Fruit fly (Drosophila melanogaster) whole organism, wandering third instar larva: ENCODE measurements around the gene Cwc25.

Experiments
- Abd-B ChIP-seq: fragments of >200 bp; optimal IDR thresholded peaks from 2 replicates; lab custom pipeline; 2017; ENCODE audit warnings: missing biosample characterization, missing genetic modification characterization
- CG32264 ChIP-seq: fragments of 200-800 bp; sonication (Bioruptor generic); optimal IDR thresholded peaks from 2 replicates; lab custom pipeline; 2016; ENCODE audit warnings: missing biosample characterization, missing genetic modification characterization
- CG9705 ChIP-seq: fragments of 200-800 bp; sonication (Bioruptor generic); optimal IDR thresholded peaks from 2 replicates; lab custom pipeline; 2018; ENCODE audit warnings: missing biosample characterization, mild to moderate bottlenecking, missing genetic modification characterization
- CrebA ChIP-seq: fragments of 200-800 bp; sonication (Bioruptor generic); optimal IDR thresholded peaks from 2 replicates; lab custom pipeline; 2016; ENCODE audit warnings: missing biosample characterization, mild to moderate bottlenecking, missing genetic modification characterization, borderline replicate concordance
- Dfd ChIP-seq: fragments of >200 bp; optimal IDR thresholded peaks from 2 replicates; lab custom pipeline; 2017; ENCODE audit warnings: missing biosample characterization, missing genetic modification characterization
- Dif ChIP-seq: fragments of 200-275, 200-300 bp; sonication (Bioruptor generic); optimal IDR thresholded peaks from 2 replicates; lab custom pipeline; 2018; ENCODE audit warnings: missing biosample characterization, missing genetic modification characterization; ENCODE audit not compliant: partially characterized antibody
- GATAd ChIP-seq: sonication (Bioruptor generic); optimal IDR thresholded peaks from 2 replicates; lab custom pipeline; 2016; ENCODE audit warnings: missing biosample characterization, missing genetic modification characterization
- HLH106 ChIP-seq: fragments of 200-800 bp; optimal IDR thresholded peaks from 3 replicates; lab custom pipeline; 2019; ENCODE audit warnings: missing biosample characterization, mild to moderate bottlenecking, missing genetic modification characterization, moderate library complexity
- Hnf4 ChIP-seq: fragments of 200-800 bp; sonication (Bioruptor generic); optimal IDR thresholded peaks from 2 replicates; lab custom pipeline; 2016; ENCODE audit warnings: missing biosample characterization, mild to moderate bottlenecking, missing genetic modification characterization
- Hr78 ChIP-seq: fragments of >200 bp; optimal IDR thresholded peaks from 2 replicates; lab custom pipeline; 2017; ENCODE audit warnings: missing biosample characterization, missing genetic modification characterization
- Hr83 ChIP-seq: fragments of 200-300 bp; sonication (Bioruptor generic); optimal IDR thresholded peaks from 2 replicates; lab custom pipeline; 2016; ENCODE audit warnings: missing biosample characterization, mild to moderate bottlenecking, missing genetic modification characterization, moderate library complexity; ENCODE audit not compliant: poor library complexity, severe bottlenecking
- Jra ChIP-seq: sonication (Bioruptor generic); optimal IDR thresholded peaks from 2 replicates; lab custom pipeline; 2016; ENCODE audit warnings: missing biosample characterization, missing genetic modification characterization
- Mio ChIP-seq: sonication (Bioruptor generic); optimal IDR thresholded peaks from 2 replicates; lab custom pipeline; 2016; ENCODE audit warnings: missing biosample characterization, missing genetic modification characterization
- Myc ChIP-seq: fragments of >200 bp; optimal IDR thresholded peaks from 2 replicates; lab custom pipeline; 2017
- N ChIP-seq: fragments of >200 bp; optimal IDR thresholded peaks from 2 replicates; lab custom pipeline; 2018; ENCODE audit warnings: missing biosample characterization, missing external identifiers, missing genetic modification characterization
- OdsH ChIP-seq: fragments of 200-800 bp; sonication (Bioruptor generic); optimal IDR thresholded peaks from 2 replicates; lab custom pipeline; 2016; ENCODE audit warnings: missing biosample characterization, mild to moderate bottlenecking, missing genetic modification characterization
- Rel ChIP-seq, 2 experiments: fragments of 200-800 bp; sonication (Bioruptor generic) in 1 of 2; optimal IDR thresholded peaks; 2 replicates in 1 of 2; 3 replicates in 1 of 2; lab custom pipeline; 2016 to 2019; ENCODE audit warnings: mild to moderate bottlenecking in 2 of 2, missing biosample characterization in 2 of 2, missing genetic modification characterization in 2 of 2, moderate library complexity in 1 of 2
- Sp1 ChIP-seq: fragments of 200-800 bp; sonication (Bioruptor generic); optimal IDR thresholded peaks from 3 replicates; lab custom pipeline; 2019; ENCODE audit warnings: missing biosample characterization, mild to moderate bottlenecking, missing genetic modification characterization, moderate library complexity
- Vsx2 ChIP-seq: fragments of 200-300, 225-300 bp; sonication (Bioruptor generic); optimal IDR thresholded peaks from 2 replicates; lab custom pipeline; 2018; ENCODE audit warnings: missing biosample characterization, missing genetic modification characterization; ENCODE audit not compliant: partially characterized antibody
- br ChIP-seq: fragments of 200-800 bp; sonication (Bioruptor generic); optimal IDR thresholded peaks from 2 replicates; lab custom pipeline; 2016; ENCODE audit warnings: missing biosample characterization, missing genetic modification characterization
- brk ChIP-seq: fragments of 200-800 bp; sonication (Bioruptor generic); optimal IDR thresholded peaks from 2 replicates; lab custom pipeline; 2016; ENCODE audit warnings: missing biosample characterization, mild to moderate bottlenecking, missing genetic modification characterization
- dmrt93B ChIP-seq: fragments of 200-800 bp; sonication (Bioruptor generic); optimal IDR thresholded peaks from 2 replicates; lab custom pipeline; 2018; ENCODE audit warnings: missing biosample characterization, mild to moderate bottlenecking, missing genetic modification characterization
- dsf ChIP-seq: sonication (Bioruptor generic); optimal IDR thresholded peaks from 2 replicates; lab custom pipeline; 2016; ENCODE audit warnings: missing biosample characterization, missing genetic modification characterization, borderline replicate concordance
- ey ChIP-seq: fragments of 200-800 bp; sonication (Bioruptor generic); optimal IDR thresholded peaks from 2 replicates; lab custom pipeline; 2016; ENCODE audit warnings: missing biosample characterization, missing genetic modification characterization
- foxo ChIP-seq, 2 experiments: fragments of 200-800 bp; sonication (Bioruptor generic); optimal IDR thresholded peaks; 2 replicates in 1 of 2; 3 replicates in 1 of 2; lab custom pipeline; 2016 to 2017; ENCODE audit warnings: missing biosample characterization in 2 of 2, missing genetic modification characterization in 2 of 2
- fru ChIP-seq: fragments of 200-800 bp; sonication (Bioruptor generic); optimal IDR thresholded peaks from 3 replicates; lab custom pipeline; 2016; ENCODE audit warnings: missing biosample characterization, mild to moderate bottlenecking, missing genetic modification characterization
- h ChIP-seq: fragments of 200-800 bp; sonication (Bioruptor generic); optimal IDR thresholded peaks from 3 replicates; lab custom pipeline; 2016; ENCODE audit warnings: missing biosample characterization, mild to moderate bottlenecking, missing genetic modification characterization
- jim ChIP-seq: fragments of 175-275, 200-325 bp; sonication (Bioruptor generic); optimal IDR thresholded peaks from 2 replicates; lab custom pipeline; 2016; ENCODE audit warnings: missing biosample characterization, mild to moderate bottlenecking, missing genetic modification characterization
- pan ChIP-seq: fragments of >200 bp; optimal IDR thresholded peaks from 2 replicates; lab custom pipeline; 2017
- psq ChIP-seq: fragments of 200-800 bp; sonication (Bioruptor generic); optimal IDR thresholded peaks from 3 replicates; lab custom pipeline; 2017; ENCODE audit warnings: missing biosample characterization, mild to moderate bottlenecking, missing genetic modification characterization, moderate library complexity
- rgr ChIP-seq: fragments of 200-800 bp; sonication (Bioruptor generic); optimal IDR thresholded peaks from 3 replicates; lab custom pipeline; 2016; ENCODE audit warnings: missing biosample characterization, mild to moderate bottlenecking, missing genetic modification characterization
- sage ChIP-seq: fragments of 200-800 bp; sonication (Bioruptor generic); optimal IDR thresholded peaks from 2 replicates; lab custom pipeline; 2016; ENCODE audit warnings: missing biosample characterization, mild to moderate bottlenecking, missing genetic modification characterization
- sv ChIP-seq: fragments of 200-800 bp; sonication (Bioruptor generic); optimal IDR thresholded peaks from 3 replicates; lab custom pipeline; 2016; ENCODE audit warnings: missing biosample characterization, missing genetic modification characterization
- tai ChIP-seq: sonication (Bioruptor generic); optimal IDR thresholded peaks from 2 replicates; lab custom pipeline; 2016; ENCODE audit warnings: missing biosample characterization, missing genetic modification characterization
- usp ChIP-seq: fragments of >200 bp; optimal IDR thresholded peaks from 2 replicates; lab custom pipeline; 2017; ENCODE audit warnings: missing biosample characterization, missing genetic modification characterization
- woc ChIP-seq: sonication (Bioruptor generic); optimal IDR thresholded peaks from 2 replicates; lab custom pipeline; 2016; ENCODE audit warnings: missing biosample characterization, mild to moderate bottlenecking, missing genetic modification characterization

Cwc25 gene

dm6 chr2L:2730756-2731155 lies 14.1 kb upstream of the Cwc25 start:
- TF ChIP-seq h (GFP tag; lab: Kevin White, UChicago) = no peak
- no peak for TF ChIP-seq fru (GFP tag; lab: Kevin White, UChicago)
- TF ChIP-seq usp (GFP tag; lab: Kevin White, UChicago) = no peak
- TF ChIP-seq HLH106 (tag; lab: Kevin White, UChicago) = no peak
- no peak for TF ChIP-seq psq (GFP tag; lab: Kevin White, UChicago)
- TF ChIP-seq Myc (lab: Kevin White, UChicago) = no peak
- TF ChIP-seq OdsH (GFP tag; lab: Kevin White, UChicago) = no peak
- no peak for TF ChIP-seq Jra (GFP tag; lab: Kevin White, UChicago)
- TF ChIP-seq brk = no peak
- no peak for TF ChIP-seq Hr78 (GFP tag; lab: Kevin White, UChicago)
- no peak for TF ChIP-seq Rel (GFP tag; optimal IDR thresholded peaks at IDR 0.05; lab: Kevin White, UChicago)
- TF ChIP-seq Rel (tag; optimal IDR thresholded peaks at IDR 0.05; lab: Kevin White, UChicago) = no peak
- TF ChIP-seq br (GFP tag; lab: Kevin White, UChicago) = no peak
- TF ChIP-seq jim (GFP tag; lab: Kevin White, UChicago) = no peak
- TF ChIP-seq Sp1 (GFP tag; lab: Kevin White, UChicago) = no peak
- no peak for TF ChIP-seq Mio (GFP tag; lab: Kevin White, UChicago)
- TF ChIP-seq Abd-B (GFP tag; lab: Kevin White, UChicago) = no peak
- TF ChIP-seq dsf (GFP tag; lab: Kevin White, UChicago) = no peak
- TF ChIP-seq foxo (GFP tag; optimal IDR thresholded peaks at IDR 0.05; lab: Kevin White, UChicago) = no peak
- TF ChIP-seq sage (GFP tag; lab: Kevin White, UChicago) = no peak
- TF ChIP-seq tai = no peak

DNA sequence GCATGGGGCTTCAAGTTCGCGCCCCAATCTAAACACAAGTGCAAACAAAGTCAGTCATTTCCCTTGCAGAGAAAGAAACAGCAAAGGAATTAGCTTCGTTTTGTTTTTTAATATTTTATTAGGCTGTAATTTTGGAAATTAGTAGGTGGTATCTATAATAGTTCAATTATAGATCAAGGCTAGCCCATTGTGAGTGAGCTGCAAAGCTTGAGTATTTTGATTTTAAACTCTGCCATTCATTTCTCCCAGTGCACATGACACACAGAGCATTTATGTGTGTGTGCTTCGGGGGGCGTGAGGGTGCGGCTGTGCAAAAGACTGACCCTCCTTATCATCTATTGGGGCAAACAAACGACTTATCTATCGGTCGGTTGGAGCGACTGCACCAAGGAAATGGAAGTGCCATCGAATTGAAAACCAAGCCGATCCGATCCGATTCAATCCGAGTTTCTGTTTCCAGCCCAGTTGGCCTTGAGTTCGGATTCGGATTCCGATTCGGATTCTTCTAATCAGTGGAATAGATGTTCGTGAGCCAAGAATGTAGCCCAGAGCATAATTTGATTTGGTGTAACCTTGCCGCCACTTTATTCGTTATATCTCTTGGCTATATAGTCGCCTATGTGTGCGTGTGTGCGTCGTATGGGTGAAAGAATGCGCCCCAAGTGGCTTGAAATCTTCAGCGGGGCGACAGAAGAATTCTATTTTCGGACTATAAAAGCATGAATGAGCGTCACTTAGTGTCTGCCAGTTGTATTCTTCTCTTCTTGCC lies 13.3 kb upstream of the Cwc25 start:
- peak in 1 of 2 experiments; percentile 40 for TF ChIP-seq foxo (GFP tag; optimal IDR thresholded peaks at IDR 0.05; lab: Kevin White, UChicago)
- TF ChIP-seq Dif (GFP tag; lab: Kevin White, UChicago) = no peak
- TF ChIP-seq ey (GFP tag; lab: Kevin White, UChicago) = peak; percentile 11
- no peak for TF ChIP-seq Hr83 (GFP tag; lab: Kevin White, UChicago)
- peak; percentile 31 for TF ChIP-seq rgr (GFP tag; lab: Kevin White, UChicago)
- peak; percentile 36 for TF ChIP-seq h (GFP tag; lab: Kevin White, UChicago)
- peak; percentile 39 for TF ChIP-seq OdsH (GFP tag; lab: Kevin White, UChicago)
- peak; percentile 35 for TF ChIP-seq fru (GFP tag; lab: Kevin White, UChicago)

dm6 chr2L:2732139-2732830 lies 12.6 kb upstream of the Cwc25 start:
- TF ChIP-seq CG9705 (GFP tag; lab: Kevin White, UChicago) = no peak
- no peak for TF ChIP-seq GATAd (GFP tag; lab: Kevin White, UChicago)
- TF ChIP-seq pan (lab: Kevin White, UChicago) = no peak

- TF ChIP-seq Dif (GFP tag; lab: Kevin White, UChicago) (no peak), sage (GFP tag; lab: Kevin White, UChicago) (no peak), foxo (GFP tag; optimal IDR thresholded peaks at IDR 0.05; lab: Kevin White, UChicago) (peak in 1 of 2 experiments; percentile 59), Rel (GFP tag; optimal IDR thresholded peaks at IDR 0.05; lab: Kevin White, UChicago) (no peak), Rel (tag; optimal IDR thresholded peaks at IDR 0.05; lab: Kevin White, UChicago) (no peak), Myc (lab: Kevin White, UChicago) (no peak), Abd-B (GFP tag; lab: Kevin White, UChicago) (no peak), CG9705 (GFP tag; lab: Kevin White, UChicago) (no peak), Hnf4 (peak; percentile 9), Vsx2 (GFP tag; lab: Kevin White, UChicago) (no peak), Hr83 (GFP tag; lab: Kevin White, UChicago) (no peak), HLH106 (tag; lab: Kevin White, UChicago) (peak; percentile 63), h (GFP tag; lab: Kevin White, UChicago) (peak; percentile 77), sv (GFP tag; lab: Kevin White, UChicago) (peak; percentile 1), Hr78 (GFP tag; lab: Kevin White, UChicago) (no peak), CrebA (no peak), dmrt93B (peak; percentile 49), jim (GFP tag; lab: Kevin White, UChicago) (no peak), ey (GFP tag; lab: Kevin White, UChicago) (peak; percentile 69), N (GFP tag; lab: Kevin White, UChicago) (no peak), brk (no peak), usp (GFP tag; lab: Kevin White, UChicago) (no peak), Jra (GFP tag; lab: Kevin White, UChicago) (peak; percentile 2), OdsH (GFP tag; lab: Kevin White, UChicago) (peak; percentile 66), dsf (GFP tag; lab: Kevin White, UChicago) (no peak), woc (GFP tag; lab: Kevin White, UChicago) (peak; percentile 53), Mio (GFP tag; lab: Kevin White, UChicago) (no peak), br (GFP tag; lab: Kevin White, UChicago) (peak; percentile 45), psq (GFP tag; lab: Kevin White, UChicago) (peak; percentile 47), Sp1 (GFP tag; lab: Kevin White, UChicago) (peak; percentile 23), CG32264 (GFP tag; lab: Kevin White, UChicago) (no peak), pan (lab: Kevin White, UChicago) (no peak), Dfd (GFP tag; lab: Kevin White, UChicago) (no peak), tai (no peak), GATAd (GFP tag; lab: Kevin White, UChicago) (no peak)
Observed at dm6 chr2L:2734215-2734614, 10.7 kb upstream of the Cwc25 start.
